Fruit fly (Drosophila melanogaster): ENCODE data around the gene TyrR.

Gene TyrR

DNA sequence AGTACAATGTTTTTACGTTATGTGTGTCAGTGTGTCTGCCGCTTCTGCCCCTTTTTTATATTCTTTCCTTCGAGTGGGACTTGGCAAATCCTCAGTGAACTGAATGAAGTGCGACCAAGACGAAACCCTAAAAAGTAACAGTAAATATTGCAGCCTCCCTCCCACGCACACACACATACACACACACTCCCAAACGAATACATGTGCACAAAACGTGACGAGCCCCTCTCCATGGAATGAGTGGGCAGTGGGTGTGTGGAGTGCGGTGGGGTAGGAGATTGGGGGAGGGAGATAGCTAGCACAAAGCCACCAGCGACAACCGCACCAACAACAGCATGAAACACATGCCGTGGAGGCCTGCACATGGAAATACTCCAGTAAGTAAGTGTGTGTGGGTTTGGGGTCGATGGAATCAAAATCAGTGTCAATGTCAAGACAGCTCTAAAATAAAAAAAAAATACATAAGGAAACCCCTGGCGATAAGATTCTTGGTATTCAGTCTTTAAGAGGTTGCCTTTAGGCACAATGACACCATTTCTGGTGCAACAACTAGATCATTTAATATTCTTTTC lies 48.1 kb downstream of the TyrR start (continued):
- TF ChIP-seq CG9932 (GFP tag; IDR thresholded peaks at IDR 0.05) (0 out of 2 replicates have a peak, but pooled peaks have one; percentile 17), da (GFP tag; optimal IDR thresholded peaks at IDR 0.05) (no peak), Atf3 (GFP tag; optimal IDR thresholded peaks at IDR 0.05) (no peak), sr (GFP tag; IDR thresholded peaks at IDR 0.05) (peak; percentile 94), ems (GFP tag; optimal IDR thresholded peaks at IDR 0.05) (no peak), ci (GFP tag; IDR thresholded peaks at IDR 0.05) (0 out of 3 replicates have a peak, but pooled peaks have one; percentile 5), mam (GFP tag; optimal IDR thresholded peaks at IDR 0.05) (no peak), CG5953 (GFP tag; IDR thresholded peaks at IDR 0.05) (no peak), Deaf1 (tag; optimal IDR thresholded peaks at IDR 0.05) (peak; percentile 41), CG6854 (GFP tag; optimal IDR thresholded peaks at IDR 0.05) (peak; percentile 9), CG10543 (GFP tag; optimal IDR thresholded peaks at IDR 0.05) (peak; percentile 9), z (GFP tag; IDR thresholded peaks at IDR 0.05) (peak; percentile 43; the same call in 1 of the 3 replicates), CG6765 (GFP tag; optimal IDR thresholded peaks at IDR 0.05) (no peak), CG13296 (GFP tag; optimal IDR thresholded peaks at IDR 0.05) (no peak), CG1233 (GFP tag; optimal IDR thresholded peaks at IDR 0.05) (no peak), Med (GFP tag) (peak; percentile 69), rib (GFP tag; IDR thresholded peaks at IDR 0.05) (peak; percentile 30; the same call in 1 of the 2 replicates), twi (tag; optimal IDR thresholded peaks at IDR 0.05) (peak; percentile 80), kni (GFP tag; optimal IDR thresholded peaks at IDR 0.05) (peak; percentile 41), NK7.1 (GFP tag; optimal IDR thresholded peaks at IDR 0.05) (no peak), ab (GFP tag; optimal IDR thresholded peaks at IDR 0.05) (no peak), sug (tag; optimal IDR thresholded peaks at IDR 0.05) (peak; percentile 29), CG8388 (GFP tag; optimal IDR thresholded peaks at IDR 0.05) (no peak), cg (GFP tag; optimal IDR thresholded peaks at IDR 0.05) (peak; percentile 79), Stat92E (GFP tag; optimal IDR thresholded peaks at IDR 0.05) (peak in 1 of 3 experiments; percentile 12), pros (GFP tag; optimal IDR thresholded peaks at IDR 0.05) (peak; percentile 54), crol (GFP tag; IDR thresholded peaks at IDR 0.05) (peak; percentile 97), dimm (GFP tag; IDR thresholded peaks at IDR 0.05) (no peak), Drgx (GFP tag; IDR thresholded peaks at IDR 0.05) (0 out of 2 replicates have a peak, but pooled peaks have one; percentile 25), al (GFP tag; IDR thresholded peaks at IDR 0.05) (0 out of 2 replicates have a peak, but pooled peaks have one; percentile 28), Hr78 (GFP tag; optimal IDR thresholded peaks at IDR 0.05) (peak in 1 of 2 experiments; percentile 2), chinmo (GFP tag; IDR thresholded peaks at IDR 0.05; ENCODE audit: partially characterized antibody) (0 out of 4 replicates have a peak, but pooled peaks have one; percentile 40), CG7987 (GFP tag; optimal IDR thresholded peaks at IDR 0.05) (peak; percentile 83), CG4360 (GFP tag; IDR thresholded peaks at IDR 0.05) (peak; percentile 47), grn (GFP tag; optimal IDR thresholded peaks at IDR 0.05) (peak; percentile 14), fd96Cb (tag; optimal IDR thresholded peaks at IDR 0.05) (no peak), CG16779 (GFP tag; IDR thresholded peaks at IDR 0.05) (0 out of 2 replicates have a peak, but pooled peaks have one; percentile 16), abd-A (tag; optimal IDR thresholded peaks at IDR 0.05) (peak; percentile 55), CG17359 (tag; optimal IDR thresholded peaks at IDR 0.05) (peak; percentile 24), CG2712 (tag; optimal IDR thresholded peaks at IDR 0.05) (no peak), gsb-n (tag; optimal IDR thresholded peaks at IDR 0.05) (no peak), CG18599 (GFP tag; optimal IDR thresholded peaks at IDR 0.05) (peak; percentile 11)

Data from whole organism, embryonic.